Fruit fly (Drosophila melanogaster) whole organism, prepupa: Measurements from ENCODE around the gene CG13670.

Source experiments
- Blimp-1 ChIP-seq: fragments of 200-800 bp; sonication (Bioruptor generic); optimal IDR thresholded peaks from 3 replicates; lab custom pipeline; 2017; ENCODE audit warnings: missing biosample characterization, missing genetic modification characterization, mild to moderate bottlenecking, moderate library complexity, missing genetic modification reagents
- CG11902 ChIP-seq: fragments of 200-800 bp; sonication (Bioruptor generic); optimal IDR thresholded peaks from 3 replicates; lab custom pipeline; 2016; ENCODE audit warnings: missing biosample characterization, missing genetic modification characterization
- CG15336 ChIP-seq: fragments of 200-800 bp; sonication (Bioruptor generic); IDR thresholded peaks from 2 replicates; pipeline ENCODE4 v1.3.6; 2022; ENCODE audit warnings: missing biosample characterization, missing genetic modification characterization
- CG16779 ChIP-seq: fragments of 200-800 bp; sonication (Bioruptor generic); optimal IDR thresholded peaks from 3 replicates; lab custom pipeline; 2017; ENCODE audit warnings: missing biosample characterization, mild to moderate bottlenecking, missing genetic modification characterization
- CG3032 ChIP-seq: fragments of 200-800 bp; optimal IDR thresholded peaks from 2 replicates; lab custom pipeline; 2019; ENCODE audit warnings: missing biosample characterization, mild to moderate bottlenecking, missing genetic modification characterization, moderate library complexity
- CG31627 ChIP-seq: fragments of 200-800 bp; sonication (Bioruptor generic); optimal IDR thresholded peaks from 3 replicates; lab custom pipeline; 2016; ENCODE audit warnings: missing biosample characterization, missing genetic modification characterization
- CG3919 ChIP-seq: fragments of 200-800 bp; sonication (Bioruptor generic); optimal IDR thresholded peaks from 3 replicates; lab custom pipeline; 2016; ENCODE audit warnings: missing biosample characterization, missing genetic modification characterization
- CG4318 ChIP-seq: fragments of 200-800 bp; sonication (Bioruptor generic); optimal IDR thresholded peaks from 3 replicates; lab custom pipeline; 2017; ENCODE audit warnings: missing biosample characterization, mild to moderate bottlenecking, missing genetic modification characterization
- CG6163 ChIP-seq: fragments of 200-800 bp; sonication (Bioruptor generic); IDR thresholded peaks from 3 replicates; pipeline ENCODE4 v1.3.6; 2022; ENCODE audit warnings: missing biosample characterization, missing genetic modification characterization
- CG6792 ChIP-seq: fragments of 200-800 bp; sonication (Bioruptor generic); optimal IDR thresholded peaks from 3 replicates; lab custom pipeline; 2016; ENCODE audit warnings: missing biosample characterization, missing genetic modification characterization
- CG6854 ChIP-seq: fragments of 200-800 bp; sonication (Bioruptor generic); optimal IDR thresholded peaks from 2 replicates; lab custom pipeline; 2017; ENCODE audit warnings: missing biosample characterization, mild to moderate bottlenecking, missing genetic modification characterization
- CG8632 ChIP-seq: fragments of 200-800 bp; sonication (Bioruptor generic); optimal IDR thresholded peaks from 3 replicates; lab custom pipeline; 2016; ENCODE audit warnings: missing biosample characterization, missing genetic modification characterization
- CG9139 ChIP-seq: fragments of 200-800 bp; sonication (Bioruptor generic); optimal IDR thresholded peaks from 3 replicates; lab custom pipeline; 2017; ENCODE audit warnings: missing biosample characterization, mild to moderate bottlenecking, missing genetic modification characterization
- Eip78C ChIP-seq: fragments of 200-800 bp; sonication (Bioruptor generic); peaks from one replicate; lab custom pipeline; 2016; ENCODE audit warnings: missing biosample characterization, missing genetic modification characterization
- Ets21C ChIP-seq: fragments of 200-800 bp; sonication (Bioruptor generic); optimal IDR thresholded peaks from 3 replicates; lab custom pipeline; 2016; ENCODE audit warnings: missing biosample characterization, missing genetic modification characterization
- Gug ChIP-seq: fragments of 200-800 bp; sonication (Bioruptor generic); IDR thresholded peaks from 2 replicates; pipeline ENCODE4 v1.3.6; 2022; ENCODE audit warnings: missing biosample characterization, missing genetic modification characterization
- Hr39 ChIP-seq: fragments of 200-800 bp; sonication (Bioruptor generic); optimal IDR thresholded peaks from 2 replicates; lab custom pipeline; 2016; ENCODE audit warnings: missing biosample characterization, missing genetic modification characterization
- Hr4 ChIP-seq: fragments of 200-800 bp; sonication (Bioruptor generic); optimal IDR thresholded peaks from 3 replicates; lab custom pipeline; 2016; ENCODE audit warnings: missing biosample characterization, missing genetic modification characterization
- Lpt ChIP-seq: fragments of 200-800 bp; sonication (Bioruptor generic); optimal IDR thresholded peaks from 3 replicates; lab custom pipeline; 2016; ENCODE audit warnings: missing biosample characterization, missing genetic modification characterization
- Met ChIP-seq: fragments of 200-800 bp; sonication (Bioruptor generic); optimal IDR thresholded peaks from 3 replicates; lab custom pipeline; 2016; ENCODE audit warnings: missing biosample characterization, missing genetic modification characterization
- OdsH ChIP-seq: fragments of 200-800 bp; sonication (Bioruptor generic); optimal IDR thresholded peaks from 3 replicates; lab custom pipeline; 2016; ENCODE audit warnings: missing biosample characterization, missing genetic modification characterization
- Smox ChIP-seq: fragments of 200-800 bp; sonication (Bioruptor generic); optimal IDR thresholded peaks from 3 replicates; lab custom pipeline; 2016; ENCODE audit warnings: missing biosample characterization, missing genetic modification characterization
- Sox102F ChIP-seq: fragments of 200-800 bp; sonication (Bioruptor generic); optimal IDR thresholded peaks from 2 replicates; lab custom pipeline; 2016; ENCODE audit warnings: missing biosample characterization, mild to moderate bottlenecking, missing genetic modification characterization
- Sox14 ChIP-seq: fragments of 200-800 bp; sonication (Bioruptor generic); optimal IDR thresholded peaks from 3 replicates; lab custom pipeline; 2016; ENCODE audit warnings: missing biosample characterization, missing genetic modification characterization
- achi ChIP-seq: fragments of 200-800 bp; sonication (Bioruptor generic); optimal IDR thresholded peaks from 3 replicates; lab custom pipeline; 2016; ENCODE audit warnings: missing biosample characterization, missing genetic modification characterization
- acj6 ChIP-seq: fragments of 200-800 bp; sonication (Bioruptor generic); optimal IDR thresholded peaks from 3 replicates; lab custom pipeline; 2016; ENCODE audit warnings: missing biosample characterization, missing genetic modification characterization
- dsx ChIP-seq: fragments of 200-800 bp; optimal IDR thresholded peaks from 3 replicates; lab custom pipeline; 2019; ENCODE audit warnings: missing biosample characterization, mild to moderate bottlenecking, missing genetic modification characterization, moderate library complexity; ENCODE audit not compliant: poor library complexity, severe bottlenecking
- eg ChIP-seq: fragments of 200-800 bp; sonication (Bioruptor generic); IDR thresholded peaks from 3 replicates; pipeline ENCODE4 v1.3.6; 2022; ENCODE audit warnings: missing biosample characterization, missing genetic modification characterization
- esn ChIP-seq: fragments of 200-800 bp; sonication (Bioruptor generic); optimal IDR thresholded peaks from 2 replicates; lab custom pipeline; 2016; ENCODE audit warnings: missing biosample characterization, mild to moderate bottlenecking, missing genetic modification characterization, moderate library complexity
- fd85E ChIP-seq: fragments of 200-800 bp; sonication (Bioruptor generic); optimal IDR thresholded peaks from 3 replicates; lab custom pipeline; 2016; ENCODE audit warnings: missing biosample characterization, missing genetic modification characterization
- fkh ChIP-seq: fragments of 200-800 bp; sonication (Bioruptor generic); optimal IDR thresholded peaks from 3 replicates; lab custom pipeline; 2017; ENCODE audit warnings: missing biosample characterization, mild to moderate bottlenecking, missing genetic modification characterization, moderate library complexity
- lz ChIP-seq: fragments of 200-800 bp; sonication (Bioruptor generic); optimal IDR thresholded peaks from 3 replicates; lab custom pipeline; 2016; ENCODE audit warnings: missing biosample characterization, missing genetic modification characterization
- net ChIP-seq: fragments of 200-800 bp; sonication (Bioruptor generic); optimal IDR thresholded peaks from 3 replicates; lab custom pipeline; 2016; ENCODE audit warnings: missing biosample characterization, missing genetic modification characterization
- pdm3 ChIP-seq: fragments of 200-800 bp; sonication (Bioruptor generic); optimal IDR thresholded peaks from 3 replicates; lab custom pipeline; 2016; ENCODE audit warnings: missing biosample characterization, missing genetic modification characterization
- salr ChIP-seq, 2 experiments: fragments of 200-800 bp; sonication (Bioruptor generic); optimal IDR thresholded peaks; 3 replicates each; lab custom pipeline; 2016 to 2018; ENCODE audit warnings: missing biosample characterization in 2 of 2, missing genetic modification characterization in 2 of 2, mild to moderate bottlenecking in 1 of 2
- spab ChIP-seq: fragments of 200-800 bp; sonication (Bioruptor generic); optimal IDR thresholded peaks from 2 replicates; lab custom pipeline; 2017; ENCODE audit warnings: missing biosample characterization, mild to moderate bottlenecking, missing genetic modification characterization, missing genetic modification reagents
- ss ChIP-seq, 2 experiments: fragments of 200-800 bp; sonication (Bioruptor generic); optimal IDR thresholded peaks; 2 replicates in 1 of 2; 3 replicates in 1 of 2; lab custom pipeline; 2017 to 2018; ENCODE audit warnings: mild to moderate bottlenecking in 2 of 2, missing biosample characterization in 2 of 2, missing genetic modification characterization in 2 of 2, moderate library complexity in 1 of 2
- svp ChIP-seq: fragments of 200-800 bp; sonication (Bioruptor generic); peaks from one replicate; lab custom pipeline; 2016; ENCODE audit warnings: missing biosample characterization, missing genetic modification characterization
- topi ChIP-seq: fragments of 200-800 bp; sonication (Bioruptor generic); optimal IDR thresholded peaks from 3 replicates; lab custom pipeline; 2016; ENCODE audit warnings: missing biosample characterization, missing genetic modification characterization
- vri ChIP-seq: fragments of 200-800 bp; sonication (Bioruptor generic); optimal IDR thresholded peaks from 3 replicates; lab custom pipeline; 2016; ENCODE audit warnings: missing biosample characterization, mild to moderate bottlenecking, missing genetic modification characterization

The CG13670 gene

dm6 chr3L:8299224-8300130, 21.1 kb upstream of the CG13670 start, which contains the start of the genes Arl5 and CG13671 (continued):
- TF ChIP-seq CG6792 (GFP tag; lab: Kevin White, UChicago) (peak; percentile 72), Lpt (GFP tag; lab: Kevin White, UChicago) (peak; percentile 39), Smox (GFP tag; lab: Kevin White, UChicago) (no peak), CG4318 (no peak), CG8632 (GFP tag; lab: Kevin White, UChicago) (peak; percentile 65), CG3919 (GFP tag; lab: Kevin White, UChicago) (peak; percentile 80), Sox102F (GFP tag; lab: Kevin White, UChicago) (no peak), vri (peak; percentile 59), Ets21C (GFP tag; lab: Kevin White, UChicago) (no peak), Eip78C (GFP tag; lab: Kevin White, UChicago) (peak; percentile 91), spab (GFP tag; lab: Kevin White, UChicago) (no peak), CG3032 (peak; percentile 51), Gug (GFP tag; lab: Robert Waterston, UW) (peak; percentile 70), achi (GFP tag; lab: Kevin White, UChicago) (peak; percentile 74), CG9139 (no peak), ss (GFP tag; optimal IDR thresholded peaks at IDR 0.05; lab: Kevin White, UChicago) (peak in 1 of 2 experiments; percentile 40), acj6 (GFP tag; lab: Kevin White, UChicago) (peak; percentile 79), Met (GFP tag; lab: Kevin White, UChicago) (no peak), Hr4 (GFP tag; lab: Kevin White, UChicago) (peak; percentile 69), CG31627 (GFP tag; lab: Kevin White, UChicago) (peak; percentile 75), CG6163 (GFP tag; lab: Robert Waterston, UW) (no peak; the same call in 1 of the 3 replicates), lz (peak; percentile 79), dsx (GFP tag; lab: Kevin White, UChicago) (peak; percentile 44), OdsH (peak; percentile 86), CG16779 (tag; lab: Kevin White, UChicago) (no peak), eg (GFP tag; lab: Robert Waterston, UW) (no peak; the same call in 1 of the 3 replicates), svp (GFP tag; lab: Kevin White, UChicago) (no peak), fkh (GFP tag; lab: Kevin White, UChicago) (peak; percentile 92), Sox14 (GFP tag; lab: Kevin White, UChicago) (peak; percentile 64), salr (GFP tag; optimal IDR thresholded peaks at IDR 0.05; lab: Kevin White, UChicago) (peak in 1 of 2 experiments; percentile 71), topi (peak; percentile 79), fd85E (no peak), Hr39 (GFP tag; lab: Kevin White, UChicago) (peak; percentile 72), Blimp-1 (no peak), CG11902 (GFP tag; lab: Kevin White, UChicago) (peak; percentile 67), net (GFP tag; lab: Kevin White, UChicago) (peak; percentile 65), CG15336 (GFP tag; lab: Robert Waterston, UW) (peak; percentile 54; the same call in 1 of the 2 replicates)

dm6 chr3L:8303912-8304311, 16.7 kb upstream of the CG13670 start, which contains the start of the genes CG7194 and Sbp2:
Gene CG7194, minus strand, starts transcription at chr3L:8304059.
Gene Sbp2, plus strand, starts transcription at chr3L:8304157.
- peak in 1 of 2 experiments; percentile 43 for TF ChIP-seq ss (GFP tag; optimal IDR thresholded peaks at IDR 0.05; lab: Kevin White, UChicago)
- peak; percentile 9 for TF ChIP-seq CG6854 (GFP tag; lab: Kevin White, UChicago)
- peak; percentile 49 for TF ChIP-seq Eip78C (GFP tag; lab: Kevin White, UChicago)
- peak; percentile 45 for TF ChIP-seq dsx (GFP tag; lab: Kevin White, UChicago)
- TF ChIP-seq esn (GFP tag; lab: Kevin White, UChicago), result peak; percentile 37
- TF ChIP-seq topi, result peak; percentile 2
- TF ChIP-seq Hr4 (GFP tag; lab: Kevin White, UChicago), result no peak
- TF ChIP-seq CG6792 (GFP tag; lab: Kevin White, UChicago), result no peak
- peak; percentile 75 for TF ChIP-seq Sox14 (GFP tag; lab: Kevin White, UChicago)
- no peak for TF ChIP-seq pdm3 (GFP tag; lab: Kevin White, UChicago)
- TF ChIP-seq, all 60 proteins: peak for 7
